Fruit fly (Drosophila melanogaster) whole organism, adult: ENCODE results near the gene CG14400.

Experiments used
- CG11617 ChIP-seq: fragments of 200-800 bp; sonication (Bioruptor generic); optimal IDR thresholded peaks from 2 replicates; lab custom pipeline; 2017; ENCODE audit warnings: mild to moderate bottlenecking, missing biosample characterization, missing genetic modification reagents, missing genetic modification characterization
- CG12768 ChIP-seq: fragments of 200-800 bp; sonication (Bioruptor generic); optimal IDR thresholded peaks from 2 replicates; lab custom pipeline; 2017; ENCODE audit warnings: missing biosample characterization, missing genetic modification characterization, mild to moderate bottlenecking, moderate library complexity, missing genetic modification reagents
- CG14711 ChIP-seq: fragments of 200-800 bp; sonication (Bioruptor generic); optimal IDR thresholded peaks from 2 replicates; lab custom pipeline; 2018; ENCODE audit warnings: missing biosample characterization, mild to moderate bottlenecking, missing genetic modification characterization, moderate library complexity
- CG1620 ChIP-seq: fragments of 200-800 bp; sonication (Bioruptor generic); optimal IDR thresholded peaks from 2 replicates; lab custom pipeline; 2016; ENCODE audit warnings: missing biosample characterization, missing genetic modification characterization
- CG33017 ChIP-seq: fragments of 200-800 bp; sonication (Bioruptor generic); optimal IDR thresholded peaks from 2 replicates; lab custom pipeline; 2018; ENCODE audit warnings: missing biosample characterization, mild to moderate bottlenecking, missing genetic modification characterization, moderate library complexity
- CG5204 ChIP-seq: fragments of 200-800 bp; sonication (Bioruptor generic); optimal IDR thresholded peaks from 2 replicates; lab custom pipeline; 2016; ENCODE audit warnings: missing biosample characterization, missing genetic modification characterization
- CG7045 ChIP-seq: fragments of 200-800 bp; sonication (Bioruptor generic); optimal IDR thresholded peaks from 2 replicates; lab custom pipeline; 2017; ENCODE audit warnings: missing biosample characterization, mild to moderate bottlenecking, missing genetic modification characterization
- CG7101 ChIP-seq: fragments of 200-800 bp; sonication (Bioruptor generic); optimal IDR thresholded peaks from 2 replicates; lab custom pipeline; 2018; ENCODE audit warnings: missing biosample characterization, mild to moderate bottlenecking, missing genetic modification characterization, moderate library complexity
- Clk ChIP-seq: fragments of 200-800 bp; sonication (Bioruptor generic); optimal IDR thresholded peaks from 2 replicates; lab custom pipeline; 2017; ENCODE audit warnings: missing biosample characterization, missing genetic modification characterization
- Crg-1 ChIP-seq: fragments of 200-800 bp; sonication (Bioruptor generic); optimal IDR thresholded peaks from 2 replicates; lab custom pipeline; 2016; ENCODE audit warnings: missing biosample characterization, missing genetic modification characterization
- Hr96 ChIP-seq: fragments of 200-800 bp; sonication (Bioruptor generic); optimal IDR thresholded peaks from 2 replicates; lab custom pipeline; 2016; ENCODE audit warnings: missing biosample characterization, missing genetic modification characterization
- Mnt ChIP-seq: fragments of 200-800 bp; sonication (Bioruptor generic); optimal IDR thresholded peaks from 2 replicates; lab custom pipeline; 2016; ENCODE audit warnings: missing biosample characterization, mild to moderate bottlenecking, missing genetic modification characterization
- bab1 ChIP-seq: fragments of 200-800 bp; sonication (Bioruptor generic); optimal IDR thresholded peaks from 3 replicates; lab custom pipeline; 2019; ENCODE audit warnings: missing biosample characterization, mild to moderate bottlenecking, missing genetic modification characterization, moderate library complexity
- cic ChIP-seq: fragments of 200-800 bp; sonication (Bioruptor generic); optimal IDR thresholded peaks from 2 replicates; lab custom pipeline; 2017; ENCODE audit warnings: missing biosample characterization, mild to moderate bottlenecking, missing genetic modification characterization, moderate library complexity
- cnc ChIP-seq, 2 experiments: fragments of >200 bp; optimal IDR thresholded peaks; 2 replicates each; lab custom pipeline; 2017
- kay ChIP-seq: fragments of 200-800 bp; sonication (Bioruptor generic); peaks from one replicate; lab custom pipeline; 2016; ENCODE audit warnings: missing biosample characterization, missing genetic modification characterization, borderline replicate concordance
- ovo ChIP-seq: fragments of 200-800 bp; sonication (Bioruptor generic); optimal IDR thresholded peaks from 2 replicates; lab custom pipeline; 2016; ENCODE audit warnings: missing biosample characterization, missing genetic modification characterization
- pad ChIP-seq: fragments of 200-800 bp; sonication (Bioruptor generic); optimal IDR thresholded peaks from 3 replicates; lab custom pipeline; 2017; ENCODE audit warnings: missing biosample characterization, missing genetic modification characterization, mild to moderate bottlenecking, moderate library complexity, missing genetic modification reagents
- tj ChIP-seq: fragments of 200-800 bp; sonication (Bioruptor generic); optimal IDR thresholded peaks from 3 replicates; lab custom pipeline; 2017; ENCODE audit warnings: missing biosample characterization, mild to moderate bottlenecking, missing genetic modification characterization, moderate library complexity
- toe ChIP-seq: fragments of 200-800 bp; sonication (Bioruptor generic); optimal IDR thresholded peaks from 2 replicates; lab custom pipeline; 2016; ENCODE audit warnings: missing biosample characterization, missing genetic modification characterization

CG14400 gene

dm6 chr2L:20880476-20880875, 22.8 kb upstream of the CG14400 start:
- TF ChIP-seq kay (GFP tag; lab: Kevin White, UChicago): peak; percentile 24
- no peak for TF ChIP-seq CG7101

DNA sequence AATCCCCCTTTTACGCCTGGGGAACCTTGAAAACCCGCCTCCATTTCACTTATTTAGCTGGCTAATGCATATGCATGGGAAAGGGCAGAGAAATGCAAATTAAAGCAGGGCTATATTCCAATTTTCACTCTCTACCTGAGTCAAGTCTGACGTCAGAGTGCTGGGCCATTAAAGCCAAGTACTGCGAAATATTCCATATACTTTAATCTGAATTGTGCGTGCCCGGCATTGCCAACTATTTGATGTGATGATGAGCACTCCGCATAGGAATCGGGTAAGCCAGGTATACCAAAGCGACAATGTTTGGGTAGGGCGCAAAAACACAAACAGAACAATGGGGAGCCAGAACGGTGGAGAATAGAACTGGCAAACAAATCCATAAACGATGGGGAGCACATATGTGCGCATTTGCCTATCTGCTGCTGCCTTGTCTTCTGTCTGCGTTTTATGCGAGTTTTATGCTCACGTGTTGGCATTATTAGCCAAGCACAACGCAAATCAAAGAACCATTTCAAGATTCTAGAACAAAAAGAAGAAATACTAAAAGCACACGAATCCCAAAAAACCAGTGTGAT, 22.0 kb upstream of the CG14400 start:
- TF ChIP-seq kay (GFP tag; lab: Kevin White, UChicago) (peak; percentile 69), CG1620 (GFP tag; lab: Kevin White, UChicago) (no peak)

DNA sequence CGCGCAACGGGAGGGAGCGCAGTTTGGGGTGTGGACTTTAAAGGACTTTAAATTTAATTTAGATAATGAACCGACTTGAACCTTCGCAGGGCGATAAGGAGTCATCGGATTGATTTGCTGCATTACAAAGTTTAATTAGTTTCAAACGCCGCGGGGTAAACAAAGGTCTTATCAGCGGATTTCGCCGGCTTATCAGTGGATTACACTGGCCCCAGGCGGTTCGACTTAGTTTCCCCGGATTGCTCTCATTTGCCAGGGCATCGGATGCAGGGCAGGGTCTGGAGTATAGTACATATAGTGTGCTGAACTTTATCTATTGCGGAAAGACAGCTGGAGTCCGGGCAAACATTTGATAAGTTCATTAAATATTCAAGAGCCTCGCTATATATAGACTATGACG, 20.8 kb upstream of the CG14400 start:
- peak; percentile 51 for TF ChIP-seq kay (GFP tag; lab: Kevin White, UChicago)
- TF ChIP-seq Crg-1 (GFP tag; lab: Kevin White, UChicago): no peak

dm6 chr2L:20878052-20878451, 20.4 kb upstream of the CG14400 start:
- TF ChIP-seq cnc (optimal IDR thresholded peaks at IDR 0.05; lab: Kevin White, UChicago) (peak in 1 of 2 experiments; percentile 84), Mnt (no peak)

- TF ChIP-seq Clk (GFP tag; lab: Kevin White, UChicago) (no peak), bab1 (GFP tag; lab: Kevin White, UChicago) (no peak), ovo (GFP tag; lab: Kevin White, UChicago) (no peak), Mnt (no peak), CG5204 (no peak), CG14711 (tag; lab: Kevin White, UChicago) (no peak), Hr96 (no peak)
These were observed 16.8 kb upstream of the CG14400 start for dm6 chr2L:20874514-20874913.

- peak; percentile 11 for TF ChIP-seq CG12768 (GFP tag; lab: Kevin White, UChicago)
- no peak for TF ChIP-seq Hr96
- no peak for TF ChIP-seq kay (GFP tag; lab: Kevin White, UChicago)
- TF ChIP-seq CG33017 (tag; lab: Kevin White, UChicago): peak; percentile 35
- TF ChIP-seq pad (GFP tag; lab: Kevin White, UChicago): no peak
- peak; percentile 15 for TF ChIP-seq CG7101
- no peak for TF ChIP-seq toe (GFP tag; lab: Kevin White, UChicago)
- TF ChIP-seq CG11617 (GFP tag; lab: Kevin White, UChicago): peak; percentile 0
- no peak for TF ChIP-seq Crg-1 (GFP tag; lab: Kevin White, UChicago)
- no peak for TF ChIP-seq CG7045 (GFP tag; lab: Kevin White, UChicago)
- no peak for TF ChIP-seq cnc (optimal IDR thresholded peaks at IDR 0.05; lab: Kevin White, UChicago)
- TF ChIP-seq bab1 (GFP tag; lab: Kevin White, UChicago): no peak
- peak; percentile 55 for TF ChIP-seq Mnt
- TF ChIP-seq cic (GFP tag; lab: Kevin White, UChicago): peak; percentile 52
These were observed 12.2 kb upstream of the CG14400 start, which contains the start of gene CG14401 for dm6 chr2L:20869804-20870295. Gene CG14401 (plus strand): TSS chr2L:20869854.

- no peak for TF ChIP-seq Mnt
- TF ChIP-seq Clk (GFP tag; lab: Kevin White, UChicago): no peak
- no peak for TF ChIP-seq Crg-1 (GFP tag; lab: Kevin White, UChicago)
- no peak for TF ChIP-seq cic (GFP tag; lab: Kevin White, UChicago)
- no peak for TF ChIP-seq tj (GFP tag; lab: Kevin White, UChicago)
- TF ChIP-seq ovo (GFP tag; lab: Kevin White, UChicago): no peak
- TF ChIP-seq CG12768 (GFP tag; lab: Kevin White, UChicago): no peak
- TF ChIP-seq kay (GFP tag; lab: Kevin White, UChicago): no peak
- no peak for TF ChIP-seq toe (GFP tag; lab: Kevin White, UChicago)
- TF ChIP-seq pad (GFP tag; lab: Kevin White, UChicago): no peak
- TF ChIP-seq CG33017 (tag; lab: Kevin White, UChicago): no peak
- no peak for TF ChIP-seq CG14711 (tag; lab: Kevin White, UChicago)
- no peak for TF ChIP-seq CG7045 (GFP tag; lab: Kevin White, UChicago)
- TF ChIP-seq CG11617 (GFP tag; lab: Kevin White, UChicago): no peak
These were observed 11.2 kb upstream of the CG14400 start for dm6 chr2L:20868921-20869320.

DNA sequence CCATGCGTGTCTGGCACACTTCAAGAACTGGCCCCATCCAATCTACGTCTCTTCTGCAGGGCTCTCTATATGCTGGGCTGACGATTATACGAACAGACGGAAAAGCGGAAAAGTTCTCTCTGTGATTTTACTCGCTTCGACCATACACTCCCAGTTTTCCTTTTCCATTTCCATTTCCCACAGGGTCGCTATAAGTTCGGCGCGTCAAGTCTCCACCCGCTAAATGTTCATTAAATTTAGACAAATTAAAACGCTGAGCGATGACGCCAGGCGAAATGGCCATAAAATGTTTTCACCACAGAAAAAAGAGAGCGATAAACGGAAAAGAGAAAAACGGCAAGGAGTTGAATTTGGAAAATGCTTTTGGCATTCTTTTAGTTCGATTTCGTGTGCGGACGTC, 9.7 kb upstream of the CG14400 start, which contains the start of gene CG31675:
TSS of gene CG31675 (plus strand) at position 375 of the 400 bp plus-strand sequence.
- TF ChIP-seq Crg-1 (GFP tag; lab: Kevin White, UChicago): no peak
- TF ChIP-seq CG5204: no peak
- TF ChIP-seq pad (GFP tag; lab: Kevin White, UChicago): no peak
- TF ChIP-seq ovo (GFP tag; lab: Kevin White, UChicago): no peak
- TF ChIP-seq CG33017 (tag; lab: Kevin White, UChicago): no peak
- no peak for TF ChIP-seq Clk (GFP tag; lab: Kevin White, UChicago)
- no peak for TF ChIP-seq cic (GFP tag; lab: Kevin White, UChicago)
- no peak for TF ChIP-seq Mnt
- no peak for TF ChIP-seq CG11617 (GFP tag; lab: Kevin White, UChicago)
- TF ChIP-seq kay (GFP tag; lab: Kevin White, UChicago): no peak
- no peak for TF ChIP-seq CG7045 (GFP tag; lab: Kevin White, UChicago)
- no peak for TF ChIP-seq tj (GFP tag; lab: Kevin White, UChicago)
